Worm (Caenorhabditis elegans): ENCODE results near the gene F53C3.11.

- TF ChIP-seq vab-15 (tag; optimal IDR thresholded peaks at IDR 0.05) (no peak), mab-9 (GFP tag; IDR thresholded peaks at IDR 0.05) (no peak), fkh-10 (GFP tag; optimal IDR thresholded peaks at IDR 0.05) (no peak), hlh-17 (GFP tag; optimal IDR thresholded peaks at IDR 0.05; ENCODE audit: borderline replicate concordance) (no peak), lin-39 (tag; optimal IDR thresholded peaks at IDR 0.05) (no peak), efl-3 (GFP tag; optimal IDR thresholded peaks at IDR 0.05) (no peak), ama-1 (optimal IDR thresholded peaks at IDR 0.05) (no peak)
Measured at ce11 chrII:3891124-3891523, 15.4 kb downstream of the F53C3.11 start, which contains the start of gene F53C3.8.

All from whole organism, L1 larva.